Fruit fly (Drosophila melanogaster) whole organism, embryonic: ENCODE measurements around the gene CG9839.

Experiments
- Bdp1 ChIP-seq: fragments of 200-800 bp; sonication (Bioruptor generic); optimal IDR thresholded peaks from 3 replicates; lab custom pipeline; 2016; ENCODE audit warnings: missing biosample characterization, missing genetic modification characterization
- CG10267 ChIP-seq: fragments of 200-800 bp; sonication (Bioruptor generic); optimal IDR thresholded peaks from 2 replicates; lab custom pipeline; 2018; ENCODE audit warnings: missing biosample characterization, mild to moderate bottlenecking, missing genetic modification characterization, moderate library complexity
- CG10543 ChIP-seq: fragments of 200-800 bp; sonication (Bioruptor generic); optimal IDR thresholded peaks from 3 replicates; lab custom pipeline; 2017; ENCODE audit warnings: missing biosample characterization, mild to moderate bottlenecking, missing genetic modification characterization, moderate library complexity
- CG11093 ChIP-seq: fragments of 200-800 bp; sonication (Bioruptor generic); IDR thresholded peaks from 3 replicates; pipeline ENCODE4 v1.3.6; 2022; ENCODE audit warnings: missing biosample characterization, missing genetic modification characterization
- CG12744 ChIP-seq: fragments of 200-800 bp; sonication (Bioruptor generic); optimal IDR thresholded peaks from 2 replicates; lab custom pipeline; 2016; ENCODE audit warnings: missing biosample characterization, missing genetic modification characterization
- CG13624 ChIP-seq: fragments of 200-800 bp; sonication (Bioruptor generic); optimal IDR thresholded peaks from 2 replicates; lab custom pipeline; 2016; ENCODE audit warnings: missing biosample characterization, missing genetic modification characterization
- CG15269 ChIP-seq: fragments of 200-800 bp; sonication (Bioruptor generic); optimal IDR thresholded peaks from 2 replicates; lab custom pipeline; 2018; ENCODE audit warnings: missing biosample characterization, mild to moderate bottlenecking, missing genetic modification characterization, moderate library complexity
- CG15479 ChIP-seq: fragments of 200-800 bp; sonication (Bioruptor generic); optimal IDR thresholded peaks from 3 replicates; lab custom pipeline; 2019; ENCODE audit warnings: missing biosample characterization, mild to moderate bottlenecking, missing genetic modification characterization, moderate library complexity
- CG16813 ChIP-seq: fragments of 200-800 bp; sonication (Bioruptor generic); IDR thresholded peaks from 3 replicates; pipeline ENCODE4 v1.3.6; 2022; ENCODE audit warnings: missing biosample characterization, missing genetic modification characterization; ENCODE audit not compliant: partially characterized antibody
- CG2129 ChIP-seq: fragments of 200-800 bp; sonication (Bioruptor generic); IDR thresholded peaks from 2 replicates; pipeline ENCODE4 v1.3.6; 2022; ENCODE audit warnings: missing biosample characterization, missing genetic modification characterization; ENCODE audit not compliant: partially characterized antibody
- CG2889 ChIP-seq: fragments of 200-800 bp; sonication (Bioruptor generic); IDR thresholded peaks from 3 replicates; pipeline ENCODE4 v1.3.6; 2022; ENCODE audit warnings: missing biosample characterization, missing genetic modification characterization
- CG33557 ChIP-seq: fragments of 200-800 bp; sonication (Bioruptor generic); optimal IDR thresholded peaks from 2 replicates; lab custom pipeline; 2019; ENCODE audit warnings: missing biosample characterization, mild to moderate bottlenecking, missing genetic modification characterization, moderate library complexity
- CG34224 ChIP-seq: fragments of 200-800 bp; sonication (Bioruptor generic); IDR thresholded peaks from 3 replicates; pipeline ENCODE4 v1.3.6; 2022; ENCODE audit warnings: missing biosample characterization, missing genetic modification characterization; ENCODE audit not compliant: partially characterized antibody
- CG34376 ChIP-seq: fragments of 200-800 bp; sonication (Bioruptor generic); optimal IDR thresholded peaks from 2 replicates; lab custom pipeline; 2018; ENCODE audit warnings: missing biosample characterization, mild to moderate bottlenecking, missing genetic modification characterization
- CG4424 ChIP-seq: fragments of 200-800 bp; sonication (Bioruptor generic); optimal IDR thresholded peaks from 3 replicates; lab custom pipeline; 2016; ENCODE audit warnings: missing biosample characterization, missing genetic modification characterization
- CG4707 ChIP-seq: fragments of 200-800 bp; sonication (Bioruptor generic); optimal IDR thresholded peaks from 2 replicates; lab custom pipeline; 2018; ENCODE audit warnings: missing biosample characterization, mild to moderate bottlenecking, missing genetic modification characterization, moderate library complexity
- CG5953 ChIP-seq: fragments of 200-800 bp; sonication (Bioruptor generic); IDR thresholded peaks from 2 replicates; pipeline ENCODE4 v1.3.6; 2022; ENCODE audit warnings: missing biosample characterization, missing genetic modification characterization
- CG6765 ChIP-seq: fragments of 200-800 bp; sonication (Bioruptor generic); optimal IDR thresholded peaks from 3 replicates; lab custom pipeline; 2017; ENCODE audit warnings: missing biosample characterization, mild to moderate bottlenecking, missing genetic modification characterization
- CG8478 ChIP-seq: fragments of >200 bp; optimal IDR thresholded peaks from 2 replicates; lab custom pipeline; 2018
- CG8765 ChIP-seq: fragments of 200-800 bp; sonication (Bioruptor generic); IDR thresholded peaks from 2 replicates; pipeline ENCODE4 v1.3.6; 2022; ENCODE audit warnings: missing biosample characterization, missing genetic modification characterization
- CrebB ChIP-seq: fragments of 200-800 bp; sonication (Bioruptor generic); optimal IDR thresholded peaks from 3 replicates; lab custom pipeline; 2018; ENCODE audit warnings: missing biosample characterization, mild to moderate bottlenecking, missing genetic modification characterization
- Dek ChIP-seq: fragments of 200-800 bp; sonication (Bioruptor generic); optimal IDR thresholded peaks from 3 replicates; lab custom pipeline; 2019; ENCODE audit warnings: missing biosample characterization, mild to moderate bottlenecking, missing genetic modification characterization, moderate library complexity
- GATAe ChIP-seq: fragments of 200-800 bp; sonication (Bioruptor generic); conservative IDR thresholded peaks from 2 replicates; pipeline ENCODE4 v1.3.6; 2022; ENCODE audit warnings: missing biosample characterization, missing genetic modification characterization
- Kr ChIP-seq: fragments of 200-800 bp; sonication (Bioruptor generic); optimal IDR thresholded peaks from 2 replicates; lab custom pipeline; 2017; ENCODE audit warnings: missing biosample characterization, mild to moderate bottlenecking, missing genetic modification characterization
- Meics ChIP-seq: fragments of 200-800 bp; sonication (Bioruptor generic); optimal IDR thresholded peaks from 2 replicates; lab custom pipeline; 2017; ENCODE audit warnings: missing biosample characterization, mild to moderate bottlenecking, missing genetic modification characterization
- Nf-YB ChIP-seq: fragments of 200-800 bp; sonication (Bioruptor generic); optimal IDR thresholded peaks from 3 replicates; lab custom pipeline; 2019; ENCODE audit warnings: missing biosample characterization, mild to moderate bottlenecking, missing genetic modification characterization, moderate library complexity
- Rfx ChIP-seq: fragments of 200-800 bp; sonication (Bioruptor generic); IDR thresholded peaks from 2 replicates; pipeline ENCODE4 v1.3.6; 2022; ENCODE audit warnings: missing biosample characterization, missing genetic modification characterization
- Sin3A ChIP-seq: fragments of >200 bp; optimal IDR thresholded peaks from 2 replicates; lab custom pipeline; 2018
- Sox102F ChIP-seq: fragments of 200-800 bp; sonication (Bioruptor generic); optimal IDR thresholded peaks from 2 replicates; lab custom pipeline; 2018; ENCODE audit warnings: missing biosample characterization, mild to moderate bottlenecking, missing genetic modification characterization, moderate library complexity
- TFAM ChIP-seq: fragments of 200-800 bp; sonication (Bioruptor generic); optimal IDR thresholded peaks from 2 replicates; lab custom pipeline; 2017; ENCODE audit warnings: missing biosample characterization, missing genetic modification characterization, inconsistent platforms
- Vsx1 ChIP-seq: fragments of 200-800 bp; sonication (Bioruptor generic); optimal IDR thresholded peaks from 2 replicates; lab custom pipeline; 2017; ENCODE audit warnings: missing biosample characterization, mild to moderate bottlenecking, missing genetic modification characterization, missing genetic modification reagents
- bcd ChIP-seq: fragments of 200-800 bp; sonication (Bioruptor generic); optimal IDR thresholded peaks from 2 replicates; lab custom pipeline; 2017; ENCODE audit warnings: missing biosample characterization, mild to moderate bottlenecking, missing genetic modification characterization
- bigmax ChIP-seq: fragments of 200-800 bp; sonication (Bioruptor generic); optimal IDR thresholded peaks from 2 replicates; lab custom pipeline; 2018; ENCODE audit warnings: missing biosample characterization, mild to moderate bottlenecking, missing genetic modification characterization
- chinmo ChIP-seq: fragments of 200-800 bp; sonication (Bioruptor generic); IDR thresholded peaks from 4 replicates; pipeline ENCODE4 v1.3.6; 2022; ENCODE audit warnings: missing biosample characterization, missing genetic modification characterization; ENCODE audit not compliant: partially characterized antibody
- chm ChIP-seq: fragments of 200-800 bp; sonication (Bioruptor generic); IDR thresholded peaks from 2 replicates; pipeline ENCODE4 v1.3.6; 2022; ENCODE audit warnings: missing biosample characterization, missing genetic modification characterization
- dan ChIP-seq: fragments of 200-800 bp; sonication (Bioruptor generic); IDR thresholded peaks from 2 replicates; pipeline ENCODE4 v1.3.6; 2022; ENCODE audit warnings: missing biosample characterization, missing genetic modification characterization
- exex ChIP-seq: fragments of 200-800 bp; sonication (Bioruptor generic); optimal IDR thresholded peaks from 4 replicates; lab custom pipeline; 2018; ENCODE audit warnings: missing biosample characterization, mild to moderate bottlenecking, missing genetic modification characterization, moderate library complexity
- gem ChIP-seq: fragments of 200-800 bp; sonication (Bioruptor generic); optimal IDR thresholded peaks from 2 replicates; lab custom pipeline; 2019; ENCODE audit warnings: missing biosample characterization, mild to moderate bottlenecking, missing genetic modification characterization, moderate library complexity
- grau ChIP-seq: fragments of 200-800 bp; optimal IDR thresholded peaks from 3 replicates; lab custom pipeline; 2019; ENCODE audit warnings: missing biosample characterization, mild to moderate bottlenecking, missing genetic modification characterization, moderate library complexity
- h ChIP-seq: fragments of >200 bp; optimal IDR thresholded peaks from 2 replicates; lab custom pipeline; 2017
- lola ChIP-seq, 3 experiments: fragments of >200 bp in 2 of 3; fragments of 200-800 bp in 1 of 3; sonication (Bioruptor generic) in 1 of 3; optimal IDR thresholded peaks; 2 replicates each; lab custom pipeline; 2017 to 2019; ENCODE audit warnings: missing biosample characterization in 3 of 3, missing genetic modification characterization in 3 of 3, mild to moderate bottlenecking in 1 of 3, moderate library complexity in 1 of 3
- pum ChIP-seq: fragments of 200-800 bp; sonication (Bioruptor generic); optimal IDR thresholded peaks from 2 replicates; lab custom pipeline; 2016; ENCODE audit warnings: missing biosample characterization, missing genetic modification characterization
- run ChIP-seq: fragments of 200-800 bp; sonication (Bioruptor generic); optimal IDR thresholded peaks from 3 replicates; lab custom pipeline; 2018; ENCODE audit warnings: missing biosample characterization, mild to moderate bottlenecking, missing genetic modification characterization
- sd ChIP-seq: fragments of 200-800 bp; sonication (Bioruptor generic); optimal IDR thresholded peaks from 3 replicates; lab custom pipeline; 2018; ENCODE audit warnings: missing biosample characterization, mild to moderate bottlenecking, missing genetic modification characterization, moderate library complexity
- slou ChIP-seq: fragments of 200-800 bp; sonication (Bioruptor generic); optimal IDR thresholded peaks from 3 replicates; lab custom pipeline; 2016; ENCODE audit warnings: missing biosample characterization, missing genetic modification characterization
- sna ChIP-seq: fragments of 200-800 bp; sonication (Bioruptor generic); IDR thresholded peaks from 2 replicates; pipeline ENCODE4 v1.3.6; 2022; ENCODE audit warnings: missing biosample characterization, missing genetic modification characterization; ENCODE audit not compliant: partially characterized antibody
- sob ChIP-seq: fragments of 200-800 bp; sonication (Bioruptor generic); IDR thresholded peaks from 2 replicates; pipeline ENCODE4 v1.3.6; 2022; ENCODE audit warnings: missing biosample characterization, missing genetic modification characterization
- twi ChIP-seq: fragments of 200-800 bp; optimal IDR thresholded peaks from 2 replicates; lab custom pipeline; 2019; ENCODE audit warnings: missing biosample characterization, mild to moderate bottlenecking, missing genetic modification characterization, moderate library complexity
- tx ChIP-seq: fragments of 200-800 bp; sonication (Bioruptor generic); optimal IDR thresholded peaks from 2 replicates; lab custom pipeline; 2016; ENCODE audit warnings: missing biosample characterization, missing genetic modification characterization
- zfh2 ChIP-seq: fragments of 200-800 bp; sonication (Bioruptor generic); optimal IDR thresholded peaks from 2 replicates; lab custom pipeline; 2016; ENCODE audit warnings: missing biosample characterization, missing genetic modification characterization

Gene CG9839

DNA sequence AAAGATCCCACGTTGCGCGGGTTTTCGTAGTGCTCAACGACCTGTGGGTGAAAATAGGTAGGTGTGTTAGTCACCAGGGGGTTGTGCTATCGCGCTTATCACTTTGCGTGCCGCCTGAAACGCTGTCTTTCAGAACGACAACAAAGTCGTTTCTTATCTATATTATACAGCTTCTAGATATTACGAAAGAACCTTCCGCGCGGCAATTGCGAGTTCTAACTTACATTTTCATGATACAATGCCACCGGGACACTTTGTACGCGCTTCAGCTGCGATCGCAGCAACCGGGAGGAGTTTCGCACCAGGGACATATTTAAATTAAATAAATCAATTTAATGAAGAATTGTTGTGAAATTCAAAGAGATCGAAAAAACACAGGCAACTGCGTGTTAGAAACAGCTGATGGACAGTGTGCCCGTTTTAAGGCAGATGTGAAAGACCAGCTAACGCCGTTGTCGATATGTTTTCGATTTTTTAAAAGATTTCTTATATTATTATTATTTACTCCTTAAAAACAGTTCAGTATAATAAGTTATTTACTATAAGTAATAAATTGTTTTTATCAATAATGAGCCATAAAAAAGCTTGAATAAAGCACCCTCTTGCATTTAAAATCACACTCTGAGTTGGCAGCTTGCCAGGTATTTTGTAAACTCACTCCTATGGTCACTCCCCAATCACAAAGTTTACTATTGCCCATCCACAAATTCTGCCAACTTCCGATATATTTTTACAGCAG, 18.3 kb upstream of the CG9839 start, which contains the start of the genes IscU and CG8379 (continued):
- TF ChIP-seq zfh2 (GFP tag; lab: Kevin White, UChicago) (no peak), chm (GFP tag; lab: Robert Waterston, UW) (no peak), sna (peak; percentile 73), TFAM (GFP tag; lab: Kevin White, UChicago) (no peak), CG6765 (GFP tag; lab: Kevin White, UChicago) (no peak), gem (tag; lab: Kevin White, UChicago) (no peak), CG10267 (tag; lab: Kevin White, UChicago) (peak; percentile 52), CG34224 (GFP tag; lab: Robert Waterston, UW) (peak; percentile 77; the same call in 2 of the 3 replicates), Nf-YB (GFP tag; lab: Kevin White, UChicago) (no peak), CG16813 (GFP tag; lab: Robert Waterston, UW) (peak; percentile 63; the same call in 2 of the 3 replicates), grau (tag; lab: Kevin White, UChicago) (no peak), tx (GFP tag; lab: Kevin White, UChicago) (no peak), Vsx1 (GFP tag; lab: Kevin White, UChicago) (no peak), Rfx (no peak), pum (GFP tag; lab: Kevin White, UChicago) (no peak), CG2889 (GFP tag; lab: Robert Waterston, UW) (no peak), CG13624 (GFP tag; lab: Kevin White, UChicago) (no peak), sd (no peak), Sin3A (lab: Kevin White, UChicago) (peak; percentile 70), lola (GFP tag; optimal IDR thresholded peaks at IDR 0.05; lab: Kevin White, UChicago) (peak in 1 of 3 experiments; percentile 18), bcd (GFP tag; lab: Kevin White, UChicago) (no peak), bigmax (GFP tag; lab: Kevin White, UChicago) (no peak), CG12744 (GFP tag; lab: Kevin White, UChicago) (no peak), CrebB (no peak), Kr (no peak), CG4707 (GFP tag; lab: Kevin White, UChicago) (no peak), CG4424 (GFP tag; lab: Kevin White, UChicago) (no peak), exex (tag; lab: Kevin White, UChicago) (no peak), CG33557 (GFP tag; lab: Kevin White, UChicago) (peak; percentile 36), CG15269 (tag; lab: Kevin White, UChicago) (no peak), CG5953 (GFP tag; lab: Robert Waterston, UW) (no peak), CG10543 (GFP tag; lab: Kevin White, UChicago) (peak; percentile 6), Sox102F (GFP tag; lab: Kevin White, UChicago) (no peak), CG8765 (GFP tag; lab: Robert Waterston, UW) (no peak), CG15479 (peak; percentile 57), Bdp1 (GFP tag; lab: Kevin White, UChicago) (no peak), slou (GFP tag; lab: Kevin White, UChicago) (no peak), CG8478 (lab: Kevin White, UChicago) (no peak), Dek (tag; lab: Kevin White, UChicago) (no peak), CG11093 (GFP tag; lab: Robert Waterston, UW) (no peak), run (tag; lab: Kevin White, UChicago) (no peak), CG34376 (GFP tag; lab: Kevin White, UChicago) (no peak), twi (tag; lab: Kevin White, UChicago) (no peak), Meics (no peak), GATAe (GFP tag; lab: Robert Waterston, UW) (0 out of 2 replicates have a peak, but pooled peaks have one; percentile 10), CG2129 (GFP tag; lab: Robert Waterston, UW) (peak; percentile 34; the same call in 1 of the 2 replicates), chinmo (GFP tag; lab: Robert Waterston, UW) (no peak), h (lab: Kevin White, UChicago) (no peak), dan (GFP tag; lab: Robert Waterston, UW) (no peak), sob (no peak)
